Worm (Caenorhabditis elegans) whole organism, L3 larva: Measurements from ENCODE around the gene nspb-12.

Experiments
- aly-2 ChIP-seq: fragments of 150-350 bp; optimal IDR thresholded peaks from 2 replicates; lab custom pipeline; 2014; ENCODE audit warnings: missing biosample characterization, missing genetic modification characterization
- ceh-28 ChIP-seq: fragments of 150-350 bp; optimal IDR thresholded peaks from 2 replicates; lab custom pipeline; 2014; ENCODE audit warnings: missing biosample characterization, missing genetic modification reagents, missing genetic modification characterization
- ceh-9 ChIP-seq: sonication (generic microtip); optimal IDR thresholded peaks from 2 replicates; lab custom pipeline; 2018; ENCODE audit warnings: missing biosample characterization, missing genetic modification characterization
- egl-5 ChIP-seq: fragments of 150-350 bp; optimal IDR thresholded peaks from 2 replicates; lab custom pipeline; 2017; ENCODE audit warnings: missing biosample characterization, missing genetic modification reagents, missing genetic modification characterization, inconsistent platforms
- elt-1 ChIP-seq: fragments of 150-350 bp; optimal IDR thresholded peaks from 2 replicates; lab custom pipeline; 2014; ENCODE audit warnings: missing biosample characterization, missing genetic modification characterization
- elt-2 ChIP-seq: sonication (generic microtip); optimal IDR thresholded peaks from 2 replicates; lab custom pipeline; 2016; ENCODE audit warnings: missing genetic modification reagents, mild to moderate bottlenecking, missing genetic modification characterization, missing compliant biosample characterization
- elt-3 ChIP-seq, 3 experiments: fragments of 150-350 bp in 1 of 3; sonication (generic microtip) in 2 of 3; optimal IDR thresholded peaks; 2 replicates in 2 of 3; 4 replicates in 1 of 3; lab custom pipeline; 2014 to 2017; ENCODE audit warnings: missing biosample characterization in 3 of 3, missing genetic modification characterization in 3 of 3
- fkh-10 ChIP-seq: sonication (generic microtip); optimal IDR thresholded peaks from 2 replicates; lab custom pipeline; 2017; ENCODE audit warnings: missing biosample characterization, missing genetic modification reagents, missing genetic modification characterization
- hmg-11 ChIP-seq: sonication (generic microtip); optimal IDR thresholded peaks from 2 replicates; lab custom pipeline; 2016; ENCODE audit warnings: missing genetic modification characterization, missing compliant biosample characterization
- lin-15B ChIP-seq: fragments of 150-350 bp; optimal IDR thresholded peaks from 2 replicates; lab custom pipeline; 2014; ENCODE audit warnings: missing biosample characterization, missing genetic modification characterization
- lin-39 ChIP-seq: fragments of 150-350 bp; optimal IDR thresholded peaks from 2 replicates; lab custom pipeline; 2018; ENCODE audit warnings: missing biosample characterization, missing genetic modification reagents, missing genetic modification characterization
- mdl-1 ChIP-seq: fragments of 150-350 bp; optimal IDR thresholded peaks from 2 replicates; lab custom pipeline; 2014; ENCODE audit warnings: missing biosample characterization, missing genetic modification characterization
- mml-1 ChIP-seq: fragments of 150-350 bp; sonication (generic microtip); optimal IDR thresholded peaks from 3 replicates; lab custom pipeline; 2014; ENCODE audit warnings: missing biosample characterization, missing genetic modification characterization
- nfya-1 ChIP-seq: sonication (generic microtip); optimal IDR thresholded peaks from 2 replicates; lab custom pipeline; 2017; ENCODE audit warnings: missing genetic modification characterization, mild to moderate bottlenecking, missing compliant biosample characterization, antibody characterized with exemption, moderate library complexity; ENCODE audit not compliant: insufficient read depth
- nhr-11 ChIP-seq: fragments of 150-350 bp; optimal IDR thresholded peaks from 2 replicates; lab custom pipeline; 2014; ENCODE audit warnings: missing biosample characterization, missing genetic modification characterization
- nhr-12 ChIP-seq: fragments of 150-350 bp; optimal IDR thresholded peaks from 2 replicates; lab custom pipeline; 2014; ENCODE audit warnings: missing biosample characterization, missing genetic modification characterization
- nhr-237 ChIP-seq: fragments of 150-350 bp; optimal IDR thresholded peaks from 2 replicates; lab custom pipeline; 2014; ENCODE audit warnings: missing biosample characterization, missing genetic modification characterization
- nhr-25 ChIP-seq: sonication (generic microtip); optimal IDR thresholded peaks from 2 replicates; lab custom pipeline; 2017; ENCODE audit warnings: missing biosample characterization, missing genetic modification characterization
- nhr-28 ChIP-seq: fragments of 150-350 bp; optimal IDR thresholded peaks from 2 replicates; lab custom pipeline; 2014; ENCODE audit warnings: missing biosample characterization, missing genetic modification characterization
- nhr-43 ChIP-seq: sonication (generic microtip); optimal IDR thresholded peaks from 2 replicates; lab custom pipeline; 2016; ENCODE audit warnings: mild to moderate bottlenecking, missing genetic modification characterization, missing compliant biosample characterization; ENCODE audit not compliant: poor library complexity, severe bottlenecking
- nhr-67 ChIP-seq: fragments of 150-350 bp; optimal IDR thresholded peaks from 2 replicates; lab custom pipeline; 2014; ENCODE audit warnings: missing biosample characterization, missing genetic modification characterization
- nhr-76 ChIP-seq: fragments of 150-350 bp; sonication (generic microtip); optimal IDR thresholded peaks from 5 replicates; lab custom pipeline; 2014; ENCODE audit warnings: missing biosample characterization, missing genetic modification characterization
- pha-4 ChIP-seq: fragments of 150-350 bp; optimal IDR thresholded peaks from 2 replicates; lab custom pipeline; 2014; ENCODE audit warnings: missing biosample characterization, missing genetic modification reagents, missing genetic modification characterization
- pqm-1 ChIP-seq: fragments of 150-350 bp; optimal IDR thresholded peaks from 2 replicates; lab custom pipeline; 2017; ENCODE audit warnings: missing biosample characterization, missing genetic modification characterization, inconsistent platforms
- snpc-4 ChIP-seq: fragments of 150-350 bp; optimal IDR thresholded peaks from 2 replicates; lab custom pipeline; 2014; ENCODE audit warnings: missing biosample characterization, missing genetic modification characterization
- unc-62 ChIP-seq: fragments of 150-350 bp; sonication (generic microtip); optimal IDR thresholded peaks from 4 replicates; lab custom pipeline; 2014; ENCODE audit warnings: missing biosample characterization, missing genetic modification reagents, missing genetic modification characterization
- zag-1 ChIP-seq: fragments of 150-350 bp; optimal IDR thresholded peaks from 2 replicates; lab custom pipeline; 2014; ENCODE audit warnings: missing biosample characterization, missing genetic modification characterization
- ztf-11 ChIP-seq: fragments of 150-350 bp; optimal IDR thresholded peaks from 2 replicates; lab custom pipeline; 2014; ENCODE audit warnings: missing biosample characterization, missing genetic modification characterization
- ztf-4 ChIP-seq: fragments of 150-350 bp; optimal IDR thresholded peaks from 2 replicates; lab custom pipeline; 2014; ENCODE audit warnings: missing biosample characterization, missing genetic modification characterization

Gene nspb-12

ce11 chrIII:5570814-5571443, 2.4 kb upstream of the nspb-12 start:
- TF ChIP-seq egl-5 (tag; lab: Kevin White, UChicago) (no peak), nhr-25 (tag; lab: Kevin White, UChicago) (no peak), ztf-11 (tag; lab: Kevin White, UChicago) (no peak), pqm-1 (tag; lab: Kevin White, UChicago) (no peak), nfya-1 (tag; lab: Kevin White, UChicago) (peak; percentile 10), lin-39 (tag; lab: Kevin White, UChicago) (peak; percentile 36), hmg-11 (no peak)

DNA sequence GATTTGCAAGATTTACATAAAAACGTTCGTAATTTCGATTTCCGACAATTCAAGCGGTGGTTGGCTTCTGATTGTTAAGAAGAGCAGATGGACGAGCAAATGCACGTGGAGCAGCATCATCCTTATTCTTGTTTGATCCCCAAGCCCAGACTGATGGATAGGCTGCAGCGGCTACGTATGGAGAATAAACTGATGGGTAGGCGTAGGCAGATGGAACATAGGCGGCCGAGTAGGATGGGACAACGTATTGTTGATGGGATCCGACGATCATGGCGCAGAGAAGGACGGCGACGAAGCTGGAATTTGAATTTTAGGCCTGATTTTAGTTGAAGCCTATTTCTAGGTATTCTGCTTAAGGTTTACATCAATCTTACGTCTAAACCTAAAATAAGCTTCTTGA, 314 bp downstream of the nspb-12 start:
- TF ChIP-seq fkh-10 (GFP tag; lab: Kevin White, UChicago) (no peak), snpc-4 (no peak)

- TF ChIP-seq nhr-12 (tag; lab: Kevin White, UChicago) (no peak), nhr-25 (tag; lab: Kevin White, UChicago) (no peak), mdl-1 (tag; lab: Kevin White, UChicago) (no peak), pha-4 (tag; lab: Kevin White, UChicago) (no peak), snpc-4 (no peak), nhr-67 (tag; lab: Kevin White, UChicago) (no peak), nhr-11 (no peak), nhr-28 (tag; lab: Kevin White, UChicago) (no peak), lin-15B (tag; lab: Kevin White, UChicago) (no peak), hmg-11 (no peak)
Measured at ce11 chrIII:5566496-5566895, 2.1 kb downstream of the nspb-12 start.

- no peak for TF ChIP-seq ztf-4
- no peak for TF ChIP-seq nhr-76 (tag; lab: Kevin White, UChicago)
- TF ChIP-seq pqm-1 (tag; lab: Kevin White, UChicago), result no peak
- no peak for TF ChIP-seq elt-1 (tag; lab: Kevin White, UChicago)
- TF ChIP-seq elt-3 (tag; optimal IDR thresholded peaks at IDR 0.05; lab: Kevin White, UChicago), result no peak
- no peak for TF ChIP-seq nhr-237 (tag; lab: Kevin White, UChicago)
- no peak for TF ChIP-seq elt-2 (tag; lab: Kevin White, UChicago)
- no peak for TF ChIP-seq ceh-9
- TF ChIP-seq nhr-12 (tag; lab: Kevin White, UChicago), result no peak
- no peak for TF ChIP-seq zag-1
- no peak for TF ChIP-seq snpc-4
- no peak for TF ChIP-seq aly-2 (tag; lab: Kevin White, UChicago)
- no peak for TF ChIP-seq nhr-43 (tag; lab: Kevin White, UChicago)
- TF ChIP-seq mdl-1 (tag; lab: Kevin White, UChicago), result no peak
- TF ChIP-seq mml-1 (tag; lab: Kevin White, UChicago), result no peak
- no peak for TF ChIP-seq egl-5 (tag; lab: Kevin White, UChicago)
- TF ChIP-seq unc-62 (GFP tag; lab: Kevin White, UChicago), result no peak
- TF ChIP-seq ztf-11 (tag; lab: Kevin White, UChicago), result no peak
- no peak for TF ChIP-seq ceh-28 (tag; lab: Kevin White, UChicago)
- no peak for TF ChIP-seq nhr-28 (tag; lab: Kevin White, UChicago)
Measured at ce11 chrIII:5565699-5566098, 2.9 kb downstream of the nspb-12 start.

ce11 chrIII:5564799-5565198, 3.8 kb downstream of the nspb-12 start, which contains the start of gene mlc-3:
TSS of gene mlc-3 (plus strand) at chrIII:5565025.
- TF ChIP-seq aly-2 (tag; lab: Kevin White, UChicago) (no peak), elt-3 (tag; optimal IDR thresholded peaks at IDR 0.05; lab: Kevin White, UChicago) (no peak), nhr-25 (tag; lab: Kevin White, UChicago) (no peak), nfya-1 (tag; lab: Kevin White, UChicago) (no peak), nhr-67 (tag; lab: Kevin White, UChicago) (no peak), nhr-237 (tag; lab: Kevin White, UChicago) (no peak), nhr-12 (tag; lab: Kevin White, UChicago) (no peak), pha-4 (tag; lab: Kevin White, UChicago) (no peak)

DNA sequence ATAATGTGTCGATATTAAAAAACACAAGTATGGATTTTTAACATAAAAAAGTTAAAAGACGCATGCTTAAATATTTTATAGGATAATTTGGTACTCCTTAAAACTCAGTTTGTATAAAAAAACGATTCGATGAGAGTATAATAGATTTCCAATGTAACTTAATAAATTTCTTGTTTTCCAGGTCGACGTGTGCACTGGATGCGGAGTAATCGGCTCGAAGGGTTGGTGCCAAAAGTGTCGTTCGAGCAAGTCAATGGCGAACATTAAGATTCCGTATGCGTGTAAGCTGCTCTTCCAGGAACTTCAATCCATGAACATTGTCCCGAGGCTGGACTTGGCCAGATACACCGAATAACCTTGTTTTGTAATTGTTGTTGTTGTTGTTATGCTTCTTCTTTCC, 4.3 kb downstream of the nspb-12 start:
- TF ChIP-seq nhr-25 (tag; lab: Kevin White, UChicago) (no peak), nhr-237 (tag; lab: Kevin White, UChicago) (no peak), nhr-67 (tag; lab: Kevin White, UChicago) (no peak), pha-4 (tag; lab: Kevin White, UChicago) (no peak)
